Worm (Caenorhabditis elegans) whole organism, dauer: Measurements from ENCODE around the gene F26C11.1.

Experiments
- unc-62 ChIP-seq: sonication (generic microtip); optimal IDR thresholded peaks from 2 replicates; lab custom pipeline; 2017; ENCODE audit warnings: missing biosample characterization, missing genetic modification reagents, missing genetic modification characterization

F26C11.1 gene

DNA sequence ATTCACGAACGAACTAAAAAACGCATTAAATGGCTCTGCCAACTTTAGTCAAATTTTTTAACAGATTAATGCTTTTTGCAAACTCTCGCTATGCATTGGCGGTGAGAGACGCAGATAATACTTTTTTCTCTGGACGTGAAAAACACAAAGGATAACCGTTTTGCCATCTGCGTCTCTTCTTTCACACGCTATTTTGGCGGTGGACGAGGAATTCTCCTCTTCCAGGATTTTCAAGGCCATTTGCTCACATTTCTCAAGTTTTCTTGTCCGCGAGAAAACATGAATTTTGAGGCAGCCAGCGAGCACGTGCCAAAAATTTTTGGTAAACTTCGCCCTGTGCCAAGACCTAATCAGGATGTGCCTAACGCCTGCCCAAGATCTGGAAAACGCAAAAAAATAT is 36.5 kb downstream of the F26C11.1 start:
- TF ChIP-seq unc-62 (GFP tag; lab: Kevin White, UChicago) = no peak

DNA sequence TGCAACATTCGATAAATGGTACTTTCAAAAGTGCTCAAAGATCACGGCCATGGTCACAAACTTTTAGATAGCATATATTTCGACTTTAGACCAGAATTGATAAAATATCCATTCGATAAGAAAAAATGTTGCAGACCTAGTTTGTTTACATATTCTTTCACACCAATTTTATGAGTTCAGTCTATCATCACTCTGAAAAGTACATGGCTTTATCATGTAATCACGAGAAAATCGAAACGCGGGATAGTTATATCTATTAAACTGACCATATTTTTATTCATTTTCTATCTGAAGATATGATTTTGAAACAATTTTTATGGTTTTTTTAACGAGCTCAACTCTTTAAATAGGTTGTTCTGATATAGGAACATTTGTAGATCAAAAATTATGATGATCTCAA is 36.9 kb downstream of the F26C11.1 start, which contains the start of gene pho-11:
Gene pho-11, plus strand, starts transcription at position 374 of the 400 bp plus-strand sequence.
- TF ChIP-seq unc-62 (GFP tag; lab: Kevin White, UChicago) = no peak

DNA sequence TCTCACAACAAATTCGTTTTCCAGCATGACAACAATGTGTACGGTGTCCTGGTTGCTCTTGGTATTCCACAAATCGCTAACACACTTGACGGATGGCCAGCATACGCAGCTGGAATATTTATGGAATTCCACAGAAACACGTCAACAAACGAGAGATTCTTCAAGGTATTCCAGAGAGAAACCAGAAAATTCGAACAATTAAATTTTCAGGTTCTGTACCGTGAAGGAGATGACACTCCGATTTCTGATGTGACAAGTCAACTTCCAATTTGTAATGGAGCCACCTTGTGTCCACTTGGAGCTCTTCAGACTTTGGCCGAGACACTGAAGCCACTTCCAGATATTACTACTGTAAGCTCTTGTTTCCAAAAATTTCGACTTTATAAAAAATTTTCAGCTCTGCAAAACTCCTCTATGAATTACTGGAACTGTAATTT is 39.4 kb downstream of the F26C11.1 start:
- no peak for TF ChIP-seq unc-62 (GFP tag; lab: Kevin White, UChicago)

DNA sequence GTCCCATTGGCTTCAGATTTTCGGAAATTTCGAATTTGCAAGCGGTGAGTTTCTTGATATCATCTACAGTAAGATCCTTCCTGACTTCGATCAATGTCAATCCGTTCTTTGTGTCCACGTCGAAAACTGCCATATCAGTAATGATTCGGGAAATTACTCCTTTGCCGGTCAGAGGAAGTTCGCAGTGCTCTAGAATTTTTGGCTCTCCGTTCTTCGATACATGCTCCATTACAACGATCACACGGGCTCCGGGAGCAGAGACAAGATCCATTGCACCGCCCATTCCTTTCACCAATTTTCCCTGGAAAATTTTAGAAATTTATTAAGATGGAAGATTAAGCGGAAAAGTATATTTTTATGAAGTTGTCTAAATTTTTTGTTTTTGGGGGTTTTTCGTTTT is 40.0 kb downstream of the F26C11.1 start:
- TF ChIP-seq unc-62 (GFP tag; lab: Kevin White, UChicago) = no peak

DNA sequence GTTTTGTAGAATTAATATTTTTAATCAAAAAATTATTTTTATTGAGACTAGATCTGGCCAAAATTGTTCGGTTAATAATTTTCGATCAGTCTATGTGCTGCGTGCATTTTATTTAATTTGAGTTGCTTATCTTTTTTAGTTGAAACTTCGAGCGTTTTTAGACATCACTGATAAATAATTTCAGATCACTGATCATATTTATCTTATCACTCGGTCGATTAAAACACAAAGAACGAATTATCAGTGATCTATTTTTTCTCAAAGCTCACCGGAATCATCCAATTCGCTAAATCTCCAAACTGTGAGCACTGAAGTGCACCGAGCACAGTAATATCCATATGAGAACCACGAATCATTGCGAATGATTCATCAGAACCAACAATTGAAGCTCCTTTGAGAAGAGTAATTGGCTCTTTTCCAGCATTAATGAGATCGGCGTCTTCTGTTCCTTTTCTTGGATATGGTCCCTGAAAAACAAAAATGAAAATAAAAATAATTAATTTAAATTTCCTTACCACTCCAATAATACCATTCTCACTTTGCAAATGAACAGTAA is 40.6 kb downstream of the F26C11.1 start:
- no peak for TF ChIP-seq unc-62 (GFP tag; lab: Kevin White, UChicago)

DNA sequence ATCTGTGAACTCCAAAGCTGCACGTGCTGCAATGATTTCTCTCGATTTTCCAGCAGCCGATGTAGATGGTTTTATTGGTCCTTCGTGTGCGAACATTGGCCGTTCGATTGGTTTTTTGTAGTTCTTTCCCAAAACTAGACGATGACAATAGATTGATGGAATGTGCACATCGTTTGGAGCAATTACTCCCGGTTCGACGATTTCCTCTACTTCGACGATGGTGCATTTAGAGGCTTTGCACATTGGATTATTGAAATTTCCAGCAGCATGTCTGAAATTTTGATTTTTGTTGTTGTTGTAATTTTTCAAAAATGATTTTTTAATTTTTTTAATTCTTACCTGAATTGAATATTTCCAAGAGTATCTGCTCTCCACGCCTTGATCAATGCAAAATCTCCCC is 41.1 kb downstream of the F26C11.1 start:
- no peak for TF ChIP-seq unc-62 (GFP tag; lab: Kevin White, UChicago)

DNA sequence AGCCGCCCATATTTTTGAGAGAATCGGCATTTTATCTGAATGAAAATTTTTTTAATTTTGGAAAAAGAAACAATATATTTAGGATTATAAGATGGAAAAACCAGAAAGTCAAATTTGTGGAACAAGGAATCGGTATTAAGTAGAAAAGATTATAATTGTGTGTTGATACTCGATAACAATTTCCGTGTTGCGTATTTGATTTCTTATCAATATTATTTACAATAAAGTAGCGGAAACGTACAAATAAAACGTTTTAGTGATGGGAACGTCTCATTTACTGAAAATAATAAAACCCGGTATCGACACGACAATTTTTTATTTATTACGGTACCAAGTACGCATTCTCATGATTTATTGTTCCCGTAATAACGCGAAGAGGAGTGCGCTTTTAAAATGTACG is 42.3 kb downstream of the F26C11.1 start, which contains the start of gene C05C10.3:
Gene C05C10.3, minus strand, starts transcription at position 35 of the 400 bp plus-strand sequence.
- TF ChIP-seq unc-62 (GFP tag; lab: Kevin White, UChicago) = no peak

DNA sequence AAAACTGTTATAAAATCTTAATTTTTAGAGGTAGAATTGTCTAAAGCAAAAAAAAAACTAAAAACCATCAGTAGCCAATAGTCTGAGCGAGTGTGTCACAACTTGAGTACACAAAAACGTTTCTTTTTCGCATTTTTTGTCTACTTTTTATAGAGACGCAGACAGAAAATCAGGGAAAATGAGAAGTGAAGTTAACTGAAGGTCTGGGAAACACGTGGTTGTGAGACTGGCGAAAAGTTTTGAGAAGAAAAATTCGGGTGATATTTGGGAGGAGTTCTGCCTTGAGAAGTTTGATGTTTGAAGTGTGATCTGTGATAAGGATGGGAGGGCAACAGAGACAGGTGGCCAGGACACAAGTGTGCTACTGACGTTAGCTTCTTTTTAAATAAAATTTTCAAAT is 43.1 kb downstream of the F26C11.1 start:
- no peak for TF ChIP-seq unc-62 (GFP tag; lab: Kevin White, UChicago)

DNA sequence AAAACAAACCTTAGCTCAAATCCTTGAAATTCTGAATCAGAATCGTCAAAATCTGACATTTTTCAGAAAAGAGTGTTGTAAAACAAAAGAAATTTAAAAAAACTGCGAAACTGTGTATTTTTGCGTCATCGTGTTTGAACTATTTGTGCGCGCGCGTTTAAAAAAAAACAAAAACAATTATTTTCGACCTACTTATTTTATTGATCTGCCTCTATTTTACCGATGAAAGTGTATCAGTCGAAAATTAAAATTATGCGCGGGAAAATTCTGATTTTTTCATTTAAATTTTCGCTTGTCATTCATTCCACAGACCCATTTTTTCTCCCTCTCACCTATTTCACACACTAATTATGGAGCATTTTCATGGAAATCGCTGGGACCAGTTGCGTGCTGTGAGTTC is 44.3 kb downstream of the F26C11.1 start, which contains the start of the genes C05C10.7 and C05C10.5:
Gene C05C10.7, minus strand, starts transcription at position 95 of the 400 bp plus-strand sequence.
Gene C05C10.5, plus strand, starts transcription at position 164 of the 400 bp plus-strand sequence.
- TF ChIP-seq unc-62 (GFP tag; lab: Kevin White, UChicago) = no peak

DNA sequence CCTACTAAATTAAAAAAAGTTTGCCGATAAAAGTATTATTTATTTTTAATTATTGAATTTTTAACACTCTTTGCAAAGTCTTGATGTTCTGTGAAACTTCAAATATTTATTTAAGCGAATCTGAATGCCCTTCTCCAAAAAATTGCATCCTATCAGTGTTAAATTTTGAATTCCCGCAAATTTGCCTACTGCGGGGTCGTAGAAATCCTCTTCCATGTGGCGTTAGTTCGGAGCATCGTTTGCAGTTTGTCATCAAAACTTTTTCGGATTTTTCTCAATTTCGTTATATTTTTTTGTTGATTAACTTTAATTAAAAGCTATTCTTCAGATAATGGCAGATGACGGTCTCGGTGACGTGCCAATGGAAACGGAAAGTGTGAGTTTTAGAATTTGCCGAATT is 45.9 kb downstream of the F26C11.1 start, which contains the start of gene ufd-3:
Gene ufd-3, plus strand, starts transcription at position 324 of the 400 bp plus-strand sequence.
- TF ChIP-seq unc-62 (GFP tag; lab: Kevin White, UChicago) = no peak

DNA sequence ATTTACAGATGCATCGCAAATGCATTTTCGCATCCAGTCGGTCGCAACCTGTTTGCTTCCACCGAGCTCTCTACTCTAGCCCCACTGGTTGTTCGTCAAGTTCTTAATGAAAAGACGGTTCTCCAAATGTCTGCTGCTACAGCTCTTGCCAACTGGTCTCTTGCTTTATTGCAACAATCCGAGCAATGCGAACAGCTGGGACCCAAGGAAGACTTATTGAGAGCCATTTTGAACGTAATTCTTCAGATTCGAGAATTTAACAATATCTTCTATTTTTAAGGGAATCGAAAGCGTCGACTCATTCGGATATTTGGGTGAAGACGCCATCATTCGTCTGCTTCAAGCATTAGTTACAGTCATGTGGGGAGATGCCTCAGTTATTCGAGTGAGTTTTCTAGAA is 48.7 kb downstream of the F26C11.1 start:
- no peak for TF ChIP-seq unc-62 (GFP tag; lab: Kevin White, UChicago)

DNA sequence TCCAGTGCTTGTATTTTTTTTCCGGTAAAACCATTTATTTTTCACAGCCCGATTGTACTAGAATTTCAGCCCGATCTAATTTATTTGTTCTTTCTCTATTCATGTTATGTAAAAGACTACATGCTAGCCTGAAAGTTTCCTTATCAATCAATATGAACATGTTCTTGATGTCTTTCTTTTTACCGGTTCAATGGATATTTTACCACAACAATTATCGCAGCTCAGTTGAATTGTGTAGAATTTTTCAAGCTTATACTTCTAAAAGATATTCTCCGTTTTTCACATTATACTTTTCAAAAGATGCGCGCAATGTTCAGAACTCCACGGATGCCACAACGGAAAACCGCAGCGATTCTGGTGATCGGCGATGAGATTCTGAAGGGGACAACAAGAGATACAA is 49.3 kb downstream of the F26C11.1 start, which contains the start of gene flad-1:
Gene flad-1, plus strand, starts transcription at position 301 of the 400 bp plus-strand sequence.
- TF ChIP-seq unc-62 (GFP tag; lab: Kevin White, UChicago) = no peak
